Worm (Caenorhabditis elegans) whole organism, mixed stage, embryonic: ENCODE results near the gene Y75B12B.3.

ENCODE experiments used
- mep-1 ChIP-seq: fragments of 150-350 bp; optimal IDR thresholded peaks from 2 replicates; lab custom pipeline; 2017; ENCODE audit warnings: missing biosample characterization, missing genetic modification reagents, missing genetic modification characterization, inconsistent platforms
- snpc-4 ChIP-seq: fragments of 150-350 bp; optimal IDR thresholded peaks from 2 replicates; lab custom pipeline; 2014; ENCODE audit warnings: missing biosample characterization, missing genetic modification characterization
- sptf-1 ChIP-seq: sonication (generic microtip); optimal IDR thresholded peaks from 2 replicates; lab custom pipeline; 2017; ENCODE audit warnings: mild to moderate bottlenecking, missing genetic modification characterization, moderate library complexity, missing compliant biosample characterization
- unc-62 ChIP-seq: fragments of 150-350 bp; optimal IDR thresholded peaks from 2 replicates; lab custom pipeline; 2014; ENCODE audit warnings: missing biosample characterization, missing genetic modification reagents, missing genetic modification characterization

- TF ChIP-seq mep-1 (tag; lab: Kevin White, UChicago) (no peak), unc-62 (GFP tag; lab: Kevin White, UChicago) (no peak), snpc-4 (tag; lab: Kevin White, UChicago) (no peak), sptf-1 (tag; lab: Kevin White, UChicago) (no peak)
Measured at ce11 chrV:15226206-15226605, 40.1 kb upstream of the Y75B12B.3 start.
